Worm (Caenorhabditis elegans): ENCODE measurements around the gene rabn-5.

- TF ChIP-seq ama-1 (optimal IDR thresholded peaks at IDR 0.05) (no peak), fkh-10 (GFP tag; optimal IDR thresholded peaks at IDR 0.05) (no peak), pha-4 (tag; optimal IDR thresholded peaks at IDR 0.05) (no peak), rnt-1 (tag; optimal IDR thresholded peaks at IDR 0.05) (no peak), unc-42 (tag; optimal IDR thresholded peaks at IDR 0.05) (no peak)
Observed at ce11 chrIII:5886893-5887292, 22.5 kb downstream of the rabn-5 start, which contains the start of gene C28H8.7.

All from whole organism, late embryonic.